Fruit fly (Drosophila melanogaster): Measurements from ENCODE around the gene CG4325.
A peak's percentile ranks its signal among the peaks of the same experiment; 100 is the strongest.

dm6 chrX:2010010-2010873 lies 33.4 kb downstream of the CG4325 start, which contains the start of gene east:
- TF ChIP-seq fd96Ca (GFP tag; IDR thresholded peaks at IDR 0.05) (no peak; the same call in 2 of the 3 replicates), D1 (tag; optimal IDR thresholded peaks at IDR 0.05) (no peak), EcR (GFP tag; optimal IDR thresholded peaks at IDR 0.05) (no peak), CG15710 (tag; optimal IDR thresholded peaks at IDR 0.05) (no peak), CG13204 (GFP tag; optimal IDR thresholded peaks at IDR 0.05) (peak; percentile 37), CG9948 (tag; optimal IDR thresholded peaks at IDR 0.05) (no peak), rn (GFP tag; IDR thresholded peaks at IDR 0.05) (no peak), CG10348 (GFP tag; IDR thresholded peaks at IDR 0.05) (no peak), CG14655 (GFP tag; optimal IDR thresholded peaks at IDR 0.05) (no peak), gl (tag; optimal IDR thresholded peaks at IDR 0.05) (peak; percentile 57)

Data from whole organism, pupa.